Worm (Caenorhabditis elegans) whole organism, midembryonic: ENCODE data around the gene cox-18.
"Not testable (repeated sequence)": the region's sequence is repeated elsewhere in the genome, so short reads cannot be mapped to it uniquely, and the experiment has no call there.

ENCODE experiments used
- T22C8.4 ChIP-seq: fragments of 200-800 bp; sonication (Bioruptor generic); IDR thresholded peaks from 2 replicates; pipeline ENCODE4 v1.3.6; 2022; ENCODE audit warnings: missing genetic modification characterization, missing compliant biosample characterization
- cog-1 ChIP-seq: sonication (generic microtip); optimal IDR thresholded peaks from 2 replicates; lab custom pipeline; 2016; ENCODE audit warnings: missing genetic modification characterization, missing compliant biosample characterization
- flt-1 ChIP-seq: fragments of 200-800 bp; sonication (Bioruptor generic); IDR thresholded peaks from 2 replicates; pipeline ENCODE4 v1.3.6; 2022; ENCODE audit warnings: missing genetic modification characterization, missing compliant biosample characterization
- klf-2 ChIP-seq: fragments of 200-800 bp; sonication (Bioruptor generic); conservative IDR thresholded peaks from 2 replicates; pipeline ENCODE4 v1.3.6; 2022; ENCODE audit warnings: missing genetic modification reagents, missing genetic modification characterization, missing compliant biosample characterization
- med-1 ChIP-seq: sonication (generic microtip); optimal IDR thresholded peaks from 2 replicates; lab custom pipeline; 2017; ENCODE audit warnings: missing genetic modification characterization, mild to moderate bottlenecking, missing compliant biosample characterization, antibody characterized with exemption, missing genetic modification reagents; ENCODE audit not compliant: insufficient read depth
- ref-1 ChIP-seq: fragments of 200-800 bp; sonication (Bioruptor generic); conservative IDR thresholded peaks from 2 replicates; pipeline ENCODE4 v1.3.6; 2022; ENCODE audit warnings: missing genetic modification reagents, missing genetic modification characterization, missing compliant biosample characterization
- tab-1 ChIP-seq: fragments of 200-800 bp; sonication (Bioruptor generic); IDR thresholded peaks from 2 replicates; pipeline ENCODE4 v1.3.6; 2022; ENCODE audit warnings: missing genetic modification characterization, missing compliant biosample characterization
- ztf-23 ChIP-seq: fragments of 200-800 bp; sonication (Bioruptor generic); IDR thresholded peaks from 2 replicates; pipeline ENCODE4 v1.3.6; 2022; ENCODE audit warnings: missing genetic modification reagents, missing genetic modification characterization, missing compliant biosample characterization
- ztf-29 ChIP-seq: fragments of 200-800 bp; sonication (Bioruptor generic); IDR thresholded peaks from 2 replicates; pipeline ENCODE4 v1.3.6; 2022; ENCODE audit warnings: missing genetic modification reagents, missing genetic modification characterization, missing compliant biosample characterization

cox-18 gene

DNA sequence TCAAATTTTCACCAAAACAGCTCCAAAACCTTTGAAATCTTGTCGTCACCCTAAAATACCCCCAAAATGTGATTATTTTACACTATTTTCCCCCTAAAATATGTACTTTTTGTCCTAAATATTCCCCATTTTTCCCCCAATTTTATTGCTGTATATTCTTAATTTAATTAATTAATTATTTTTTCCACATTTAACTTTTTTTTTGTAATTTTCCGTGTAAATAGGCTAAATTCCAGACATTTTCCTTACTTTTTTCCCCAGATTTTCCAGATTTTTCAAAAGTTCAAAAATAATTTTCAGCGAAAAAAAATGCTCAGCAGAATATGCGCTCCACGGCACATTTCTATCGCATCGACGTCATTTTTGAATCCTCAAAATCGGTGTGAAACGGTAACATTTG is at the start of gene cox-18:
TSS of gene cox-18 (plus strand) at position 301 of the 400 bp plus-strand sequence.
- TF ChIP-seq klf-2 (no peak), ref-1 (GFP tag; lab: Robert Waterston, UW) (no peak), T22C8.4 (GFP tag; lab: Robert Waterston, UW) (no peak)

DNA sequence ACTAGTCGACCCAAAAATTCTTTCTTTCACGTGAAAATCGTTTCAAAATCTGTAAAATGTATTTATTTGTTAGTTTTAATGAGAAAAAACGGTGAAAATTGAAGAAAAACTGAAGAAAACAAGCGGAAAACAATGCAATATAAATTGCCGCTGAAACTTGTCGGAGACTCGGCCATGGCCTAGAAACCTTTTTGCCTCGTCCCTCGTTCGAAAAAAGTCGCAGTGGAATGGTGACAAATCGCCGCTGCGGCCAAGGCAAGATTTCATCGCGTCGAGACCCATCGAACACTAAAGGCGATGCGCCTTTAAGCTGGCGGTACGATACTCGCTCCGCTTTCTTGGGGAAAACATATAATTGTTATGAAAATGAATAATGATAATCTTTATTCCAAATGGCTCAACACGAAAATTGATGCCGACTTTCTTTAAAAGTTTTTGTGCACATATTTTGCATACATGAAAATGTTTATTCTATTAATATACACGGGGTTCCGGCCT is 45.6 kb upstream of the cox-18 start, which contains the start of gene Y55F3AM.21:
TSS of gene Y55F3AM.21 (minus strand) at position 51 of the 498 bp plus-strand sequence.
- TF ChIP-seq ref-1 (GFP tag; lab: Robert Waterston, UW); ztf-23 (GFP tag; lab: Robert Waterston, UW); klf-2: not testable (repeated sequence)

DNA sequence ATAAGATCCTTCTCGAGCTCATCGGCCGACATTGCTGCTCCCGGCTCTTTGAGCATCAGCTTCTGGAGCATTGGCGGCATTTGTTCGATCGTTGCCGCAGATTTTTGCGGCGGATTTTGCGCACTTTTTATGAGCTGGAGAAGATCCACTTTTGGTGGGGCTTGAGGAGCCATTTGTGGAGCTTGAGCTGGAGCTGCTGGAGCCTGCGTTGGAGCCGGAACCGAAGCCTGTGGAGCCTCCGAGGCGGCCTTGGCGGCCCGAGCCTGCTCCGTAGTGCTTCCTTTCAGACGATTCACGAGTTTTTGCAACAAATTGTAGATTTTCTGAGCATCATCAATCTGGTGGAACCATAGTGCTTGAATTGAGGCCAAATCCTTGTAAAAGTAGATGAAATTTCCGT is 43.3 kb upstream of the cox-18 start:
- TF ChIP-seq cog-1 (tag; lab: Kevin White, UChicago) (no peak), ztf-23 (GFP tag; lab: Robert Waterston, UW) (no peak), klf-2 (no peak), tab-1 (GFP tag; lab: Robert Waterston, UW) (no peak), med-1 (GFP tag; lab: Kevin White, UChicago) (no peak), ref-1 (GFP tag; lab: Robert Waterston, UW) (no peak), flt-1 (GFP tag; lab: Robert Waterston, UW) (no peak), T22C8.4 (GFP tag; lab: Robert Waterston, UW) (no peak), ztf-29 (GFP tag; lab: Robert Waterston, UW) (no peak)

ce11 chrIV:1054736-1055135 is 42.5 kb upstream of the cox-18 start, which contains the start of gene dcap-1:
TSS of gene dcap-1 (minus strand) at chrIV:1054794.
- no peak for TF ChIP-seq cog-1 (tag; lab: Kevin White, UChicago)
- TF ChIP-seq T22C8.4 (GFP tag; lab: Robert Waterston, UW): no peak
- TF ChIP-seq tab-1 (GFP tag; lab: Robert Waterston, UW): no peak
- no peak for TF ChIP-seq med-1 (GFP tag; lab: Kevin White, UChicago)
- no peak for TF ChIP-seq ztf-29 (GFP tag; lab: Robert Waterston, UW)
- no peak for TF ChIP-seq klf-2
- TF ChIP-seq flt-1 (GFP tag; lab: Robert Waterston, UW): no peak
- no peak for TF ChIP-seq ztf-23 (GFP tag; lab: Robert Waterston, UW)
- TF ChIP-seq ref-1 (GFP tag; lab: Robert Waterston, UW): no peak

- TF ChIP-seq klf-2 (no peak), ztf-23 (GFP tag; lab: Robert Waterston, UW) (no peak), T22C8.4 (GFP tag; lab: Robert Waterston, UW) (no peak), ref-1 (GFP tag; lab: Robert Waterston, UW) (no peak), ztf-29 (GFP tag; lab: Robert Waterston, UW) (no peak)
These were observed 41.5 kb upstream of the cox-18 start for ce11 chrIV:1055734-1056133.

- TF ChIP-seq cog-1 (tag; lab: Kevin White, UChicago) (no peak), ztf-29 (GFP tag; lab: Robert Waterston, UW) (no peak), ztf-23 (GFP tag; lab: Robert Waterston, UW) (no peak), flt-1 (GFP tag; lab: Robert Waterston, UW) (no peak), klf-2 (no peak), T22C8.4 (GFP tag; lab: Robert Waterston, UW) (no peak), tab-1 (GFP tag; lab: Robert Waterston, UW) (no peak), med-1 (GFP tag; lab: Kevin White, UChicago) (no peak), ref-1 (GFP tag; lab: Robert Waterston, UW) (no peak)
These were observed 40.9 kb upstream of the cox-18 start, which contains the start of the genes Y55F3AM.13 and mrps-25 for ce11 chrIV:1056263-1056942. TSS of gene Y55F3AM.13 (minus strand) at chrIV:1056313. TSS of gene mrps-25 (plus strand) at chrIV:1056892.

ce11 chrIV:1058504-1058903 is 38.7 kb upstream of the cox-18 start:
- TF ChIP-seq ztf-23 (GFP tag; lab: Robert Waterston, UW): no peak

- TF ChIP-seq cog-1 (tag; lab: Kevin White, UChicago) (no peak), ztf-29 (GFP tag; lab: Robert Waterston, UW) (no peak), ztf-23 (GFP tag; lab: Robert Waterston, UW) (no peak), med-1 (GFP tag; lab: Kevin White, UChicago) (no peak), ref-1 (GFP tag; lab: Robert Waterston, UW) (no peak), flt-1 (GFP tag; lab: Robert Waterston, UW) (no peak), tab-1 (GFP tag; lab: Robert Waterston, UW) (no peak), klf-2 (no peak)
These were observed 34.2 kb upstream of the cox-18 start for ce11 chrIV:1063058-1063457.

- no peak for TF ChIP-seq ztf-29 (GFP tag; lab: Robert Waterston, UW)
- no peak for TF ChIP-seq ztf-23 (GFP tag; lab: Robert Waterston, UW)
- TF ChIP-seq cog-1 (tag; lab: Kevin White, UChicago): no peak
- no peak for TF ChIP-seq T22C8.4 (GFP tag; lab: Robert Waterston, UW)
- TF ChIP-seq klf-2: no peak
- no peak for TF ChIP-seq tab-1 (GFP tag; lab: Robert Waterston, UW)
These were observed 32.9 kb upstream of the cox-18 start for ce11 chrIV:1064289-1064848.

DNA sequence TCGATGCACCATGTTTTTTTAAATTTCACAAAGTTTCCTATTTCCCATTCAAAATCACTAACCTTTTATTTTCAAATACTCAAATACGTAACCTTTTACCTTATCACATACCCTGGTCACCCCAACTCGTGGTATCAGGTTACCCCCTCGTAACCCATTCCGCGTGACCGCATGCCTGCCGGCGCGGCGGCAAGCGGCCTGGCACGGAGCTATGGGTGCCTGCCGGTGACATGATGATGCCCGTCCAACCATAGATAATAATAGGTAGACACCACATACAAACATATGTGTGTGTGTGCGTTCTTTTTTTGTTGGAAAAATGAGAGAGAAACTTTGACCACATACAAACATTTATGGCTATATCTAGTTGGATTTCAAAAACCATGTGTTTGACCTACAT is 31.7 kb upstream of the cox-18 start:
- TF ChIP-seq tab-1 (GFP tag; lab: Robert Waterston, UW): no peak
- TF ChIP-seq T22C8.4 (GFP tag; lab: Robert Waterston, UW): no peak
- no peak for TF ChIP-seq ztf-29 (GFP tag; lab: Robert Waterston, UW)
- TF ChIP-seq ref-1 (GFP tag; lab: Robert Waterston, UW): no peak
- TF ChIP-seq cog-1 (tag; lab: Kevin White, UChicago): no peak
- TF ChIP-seq med-1 (GFP tag; lab: Kevin White, UChicago): no peak
- no peak for TF ChIP-seq ztf-23 (GFP tag; lab: Robert Waterston, UW)
- no peak for TF ChIP-seq flt-1 (GFP tag; lab: Robert Waterston, UW)
- no peak for TF ChIP-seq klf-2
